Fruit fly (Drosophila melanogaster) whole organism, embryonic: ENCODE results near the gene pnt.

Source experiments
- Bgb ChIP-seq: fragments of 200-800 bp; sonication (Bioruptor generic); IDR thresholded peaks from 2 replicates; pipeline ENCODE4 v1.3.6; 2022; ENCODE audit warnings: missing biosample characterization, missing genetic modification characterization; ENCODE audit not compliant: partially characterized antibody
- C15 ChIP-seq: fragments of 200-800 bp; sonication (Bioruptor generic); IDR thresholded peaks from 3 replicates; pipeline ENCODE4 v1.3.6; 2022; ENCODE audit warnings: missing biosample characterization, missing genetic modification characterization
- CG11247 ChIP-seq: fragments of 200-800 bp; sonication (Bioruptor generic); IDR thresholded peaks from 2 replicates; pipeline ENCODE4 v1.3.6; 2022; ENCODE audit warnings: missing biosample characterization, missing genetic modification characterization
- CG11695 ChIP-seq: fragments of 200-800 bp; sonication (Bioruptor generic); IDR thresholded peaks from 3 replicates; pipeline ENCODE4 v1.3.6; 2022; ENCODE audit warnings: missing biosample characterization, missing genetic modification characterization
- CG13296 ChIP-seq: fragments of 200-800 bp; sonication (Bioruptor generic); optimal IDR thresholded peaks from 3 replicates; lab custom pipeline; 2018; ENCODE audit warnings: missing biosample characterization, mild to moderate bottlenecking, missing genetic modification characterization
- CG13624 ChIP-seq: fragments of 200-800 bp; sonication (Bioruptor generic); optimal IDR thresholded peaks from 2 replicates; lab custom pipeline; 2016; ENCODE audit warnings: missing biosample characterization, missing genetic modification characterization
- CG16815 ChIP-seq: fragments of 200-800 bp; sonication (Bioruptor generic); optimal IDR thresholded peaks from 3 replicates; lab custom pipeline; 2017; ENCODE audit warnings: missing biosample characterization, mild to moderate bottlenecking, missing genetic modification characterization
- CG17359 ChIP-seq: fragments of 200-800 bp; sonication (Bioruptor generic); optimal IDR thresholded peaks from 3 replicates; lab custom pipeline; 2018; ENCODE audit warnings: missing biosample characterization, mild to moderate bottlenecking, missing genetic modification characterization, moderate library complexity
- CG17385 ChIP-seq: fragments of 200-800 bp; sonication (Bioruptor generic); optimal IDR thresholded peaks from 3 replicates; lab custom pipeline; 2018; ENCODE audit warnings: missing biosample characterization, mild to moderate bottlenecking, missing genetic modification characterization
- CG18262 ChIP-seq: fragments of 200-800 bp; optimal IDR thresholded peaks from 3 replicates; lab custom pipeline; 2019; ENCODE audit warnings: missing biosample characterization, mild to moderate bottlenecking, missing genetic modification characterization, moderate library complexity
- CG18619 ChIP-seq: fragments of 200-800 bp; sonication (Bioruptor generic); optimal IDR thresholded peaks from 3 replicates; lab custom pipeline; 2017; ENCODE audit warnings: missing biosample characterization, mild to moderate bottlenecking, missing genetic modification characterization
- CG2120 ChIP-seq: fragments of 200-800 bp; sonication (Bioruptor generic); optimal IDR thresholded peaks from 3 replicates; lab custom pipeline; 2016; ENCODE audit warnings: missing biosample characterization, missing genetic modification characterization
- CG3281 ChIP-seq: fragments of 200-800 bp; sonication (Bioruptor generic); optimal IDR thresholded peaks from 3 replicates; lab custom pipeline; 2017; ENCODE audit warnings: missing biosample characterization, mild to moderate bottlenecking, missing genetic modification characterization
- CG33557 ChIP-seq: fragments of 200-800 bp; sonication (Bioruptor generic); optimal IDR thresholded peaks from 2 replicates; lab custom pipeline; 2019; ENCODE audit warnings: missing biosample characterization, mild to moderate bottlenecking, missing genetic modification characterization, moderate library complexity
- CG5953 ChIP-seq: fragments of 200-800 bp; sonication (Bioruptor generic); IDR thresholded peaks from 2 replicates; pipeline ENCODE4 v1.3.6; 2022; ENCODE audit warnings: missing biosample characterization, missing genetic modification characterization
- CG6272 ChIP-seq: fragments of 200-800 bp; sonication (Bioruptor generic); IDR thresholded peaks from 2 replicates; pipeline ENCODE4 v1.3.6; 2022; ENCODE audit warnings: missing biosample characterization, missing genetic modification characterization
- CG9437 ChIP-seq: fragments of 200-800 bp; sonication (Bioruptor generic); optimal IDR thresholded peaks from 2 replicates; lab custom pipeline; 2018; ENCODE audit warnings: missing biosample characterization, mild to moderate bottlenecking, missing genetic modification characterization
- GATAe ChIP-seq: fragments of 200-800 bp; sonication (Bioruptor generic); conservative IDR thresholded peaks from 2 replicates; pipeline ENCODE4 v1.3.6; 2022; ENCODE audit warnings: missing biosample characterization, missing genetic modification characterization
- Gsc ChIP-seq: fragments of 200-800 bp; sonication (Bioruptor generic); IDR thresholded peaks from 2 replicates; pipeline ENCODE4 v1.3.6; 2022; ENCODE audit warnings: missing biosample characterization, missing genetic modification characterization
- Hey ChIP-seq: fragments of 200-800 bp; sonication (Bioruptor generic); optimal IDR thresholded peaks from 3 replicates; lab custom pipeline; 2018; ENCODE audit warnings: missing biosample characterization, mild to moderate bottlenecking, missing genetic modification characterization
- Hr78 ChIP-seq, 2 experiments: fragments of 200-800 bp in 1 of 2; fragments of >200 bp in 1 of 2; sonication (Bioruptor generic) in 1 of 2; optimal IDR thresholded peaks; 2 replicates each; lab custom pipeline; 2017 to 2019; ENCODE audit warnings: missing biosample characterization in 2 of 2, missing genetic modification characterization in 2 of 2, mild to moderate bottlenecking in 1 of 2, moderate library complexity in 1 of 2
- MBD-R2 ChIP-seq: fragments of 200-800 bp; sonication (Bioruptor generic); IDR thresholded peaks from 2 replicates; pipeline ENCODE4 v1.3.6; 2022; ENCODE audit warnings: missing biosample characterization, missing genetic modification characterization
- Mes4 ChIP-seq: fragments of 200-800 bp; sonication (Bioruptor generic); optimal IDR thresholded peaks from 2 replicates; lab custom pipeline; 2016; ENCODE audit warnings: missing biosample characterization, missing genetic modification characterization
- NC2α ChIP-seq: fragments of 200-800 bp; sonication (Bioruptor generic); optimal IDR thresholded peaks from 2 replicates; lab custom pipeline; 2016; ENCODE audit warnings: missing biosample characterization, missing genetic modification characterization
- Ptx1 ChIP-seq: fragments of 200-800 bp; sonication (Bioruptor generic); IDR thresholded peaks from 2 replicates; pipeline ENCODE4 v1.3.6; 2022; ENCODE audit warnings: missing biosample characterization, missing genetic modification characterization
- Trl ChIP-seq, 3 experiments: fragments of >200 bp in 2 of 3; fragments of 200-800 bp in 1 of 3; sonication (Bioruptor generic) in 1 of 3; optimal IDR thresholded peaks; 2 replicates in 1 of 3; 3 replicates in 2 of 3; lab custom pipeline; 2016 to 2017; ENCODE audit warnings: missing biosample characterization in 1 of 3, missing genetic modification characterization in 1 of 3
- Xbp1 ChIP-seq: fragments of 200-800 bp; sonication (Bioruptor generic); optimal IDR thresholded peaks from 3 replicates; lab custom pipeline; 2016; ENCODE audit warnings: missing biosample characterization, mild to moderate bottlenecking, missing genetic modification characterization
- ab ChIP-seq: fragments of 200-800 bp; sonication (Bioruptor generic); optimal IDR thresholded peaks from 2 replicates; lab custom pipeline; 2016; ENCODE audit warnings: missing biosample characterization, missing genetic modification characterization
- cg ChIP-seq: fragments of 200-800 bp; sonication (Bioruptor generic); optimal IDR thresholded peaks from 3 replicates; lab custom pipeline; 2019; ENCODE audit warnings: missing biosample characterization, mild to moderate bottlenecking, missing genetic modification characterization, moderate library complexity
- chn ChIP-seq: fragments of 200-800 bp; sonication (Bioruptor generic); optimal IDR thresholded peaks from 2 replicates; lab custom pipeline; 2016; ENCODE audit warnings: missing biosample characterization, missing genetic modification characterization
- corto ChIP-seq: fragments of 200-800 bp; sonication (Bioruptor generic); optimal IDR thresholded peaks from 2 replicates; lab custom pipeline; 2016; ENCODE audit warnings: missing biosample characterization, mild to moderate bottlenecking, missing genetic modification characterization, moderate library complexity
- cwo ChIP-seq: fragments of 200-800 bp; sonication (Bioruptor generic); optimal IDR thresholded peaks from 3 replicates; lab custom pipeline; 2017; ENCODE audit warnings: missing biosample characterization, missing genetic modification characterization, mild to moderate bottlenecking, moderate library complexity, missing genetic modification reagents
- danr ChIP-seq: fragments of 200-800 bp; sonication (Bioruptor generic); IDR thresholded peaks from 2 replicates; pipeline ENCODE4 v1.3.6; 2022; ENCODE audit warnings: missing biosample characterization, missing genetic modification characterization
- fd3F ChIP-seq: fragments of 200-800 bp; sonication (Bioruptor generic); optimal IDR thresholded peaks from 2 replicates; lab custom pipeline; 2018; ENCODE audit warnings: missing biosample characterization, mild to moderate bottlenecking, missing genetic modification characterization, moderate library complexity
- gem ChIP-seq: fragments of 200-800 bp; sonication (Bioruptor generic); optimal IDR thresholded peaks from 2 replicates; lab custom pipeline; 2019; ENCODE audit warnings: missing biosample characterization, mild to moderate bottlenecking, missing genetic modification characterization, moderate library complexity
- grau ChIP-seq: fragments of 200-800 bp; optimal IDR thresholded peaks from 3 replicates; lab custom pipeline; 2019; ENCODE audit warnings: missing biosample characterization, mild to moderate bottlenecking, missing genetic modification characterization, moderate library complexity
- h ChIP-seq: fragments of >200 bp; optimal IDR thresholded peaks from 2 replicates; lab custom pipeline; 2017
- lbe ChIP-seq: fragments of 200-800 bp; sonication (Bioruptor generic); optimal IDR thresholded peaks from 2 replicates; lab custom pipeline; 2016; ENCODE audit warnings: missing biosample characterization, mild to moderate bottlenecking, missing genetic modification characterization
- mam ChIP-seq: fragments of 200-800 bp; sonication (Bioruptor generic); optimal IDR thresholded peaks from 3 replicates; lab custom pipeline; 2016; ENCODE audit warnings: missing biosample characterization, missing genetic modification characterization
- mirr ChIP-seq: fragments of 200-800 bp; sonication (Bioruptor generic); optimal IDR thresholded peaks from 3 replicates; lab custom pipeline; 2018; ENCODE audit warnings: missing biosample characterization, mild to moderate bottlenecking, missing genetic modification characterization
- pan ChIP-seq, 4 experiments: fragments of >200 bp in 3 of 4; fragments of 200-800 bp in 1 of 4; sonication (Bioruptor generic) in 1 of 4; optimal IDR thresholded peaks in 3 of 4; IDR thresholded peaks in 1 of 4; 2 replicates each; pipeline versions ENCODE4 v1.3.6 to Lab custom; 2017 to 2022; ENCODE audit warnings: missing biosample characterization in 2 of 4, missing genetic modification characterization in 2 of 4, mixed read lengths in 1 of 4
- prd ChIP-seq, 3 experiments: fragments of >200 bp in 2 of 3; fragments of 200-800 bp in 1 of 3; sonication (Bioruptor generic) in 1 of 3; optimal IDR thresholded peaks in 2 of 3; IDR thresholded peaks in 1 of 3; 2 replicates in 2 of 3; 3 replicates in 1 of 3; pipeline versions ENCODE4 v1.3.6 to Lab custom; 2017 to 2022; ENCODE audit warnings: missing biosample characterization in 1 of 3, missing genetic modification characterization in 1 of 3
- schlank ChIP-seq: fragments of 200-800 bp; sonication (Bioruptor generic); optimal IDR thresholded peaks from 2 replicates; lab custom pipeline; 2018; ENCODE audit warnings: missing biosample characterization, mild to moderate bottlenecking, missing genetic modification characterization
- sens ChIP-seq: fragments of 200-800 bp; sonication (Bioruptor generic); peaks from one replicate; lab custom pipeline; 2016; ENCODE audit warnings: missing biosample characterization, missing genetic modification characterization
- slbo ChIP-seq: fragments of 200-800 bp; sonication (Bioruptor generic); IDR thresholded peaks from 2 replicates; pipeline ENCODE4 v1.3.6; 2022; ENCODE audit warnings: missing biosample characterization, missing genetic modification characterization
- tna ChIP-seq: fragments of 200-800 bp; sonication (Bioruptor generic); IDR thresholded peaks from 2 replicates; pipeline ENCODE4 v1.3.6; 2022; ENCODE audit warnings: missing biosample characterization, missing genetic modification characterization; ENCODE audit not compliant: partially characterized antibody
- z ChIP-seq: fragments of 200-800 bp; sonication (Bioruptor generic); IDR thresholded peaks from 3 replicates; pipeline ENCODE4 v1.3.6; 2022; ENCODE audit warnings: missing biosample characterization, missing genetic modification characterization
- zfh2 ChIP-seq: fragments of 200-800 bp; sonication (Bioruptor generic); optimal IDR thresholded peaks from 2 replicates; lab custom pipeline; 2016; ENCODE audit warnings: missing biosample characterization, missing genetic modification characterization

pnt gene

dm6 chr3R:23338290-23338689 lies 7.7 kb downstream of the pnt start (continued):
- peak in 1 of 2 experiments; percentile 33 for TF ChIP-seq Hr78 (GFP tag; optimal IDR thresholded peaks at IDR 0.05; lab: Kevin White, UChicago)
- TF ChIP-seq cg = peak; percentile 53
- no peak for TF ChIP-seq CG11247 (GFP tag; lab: Robert Waterston, UW)
- TF ChIP-seq corto = no peak
- no peak for TF ChIP-seq prd (optimal IDR thresholded peaks at IDR 0.05; lab: Kevin White, UChicago)
- no peak for TF ChIP-seq prd (GFP tag; IDR thresholded peaks at IDR 0.05; lab: Robert Waterston, UW)
- no peak for TF ChIP-seq MBD-R2 (GFP tag; lab: Robert Waterston, UW)
- TF ChIP-seq CG17359 (tag; lab: Kevin White, UChicago) = no peak
- no peak for TF ChIP-seq Xbp1 (GFP tag; lab: Kevin White, UChicago)
- TF ChIP-seq fd3F = no peak

DNA sequence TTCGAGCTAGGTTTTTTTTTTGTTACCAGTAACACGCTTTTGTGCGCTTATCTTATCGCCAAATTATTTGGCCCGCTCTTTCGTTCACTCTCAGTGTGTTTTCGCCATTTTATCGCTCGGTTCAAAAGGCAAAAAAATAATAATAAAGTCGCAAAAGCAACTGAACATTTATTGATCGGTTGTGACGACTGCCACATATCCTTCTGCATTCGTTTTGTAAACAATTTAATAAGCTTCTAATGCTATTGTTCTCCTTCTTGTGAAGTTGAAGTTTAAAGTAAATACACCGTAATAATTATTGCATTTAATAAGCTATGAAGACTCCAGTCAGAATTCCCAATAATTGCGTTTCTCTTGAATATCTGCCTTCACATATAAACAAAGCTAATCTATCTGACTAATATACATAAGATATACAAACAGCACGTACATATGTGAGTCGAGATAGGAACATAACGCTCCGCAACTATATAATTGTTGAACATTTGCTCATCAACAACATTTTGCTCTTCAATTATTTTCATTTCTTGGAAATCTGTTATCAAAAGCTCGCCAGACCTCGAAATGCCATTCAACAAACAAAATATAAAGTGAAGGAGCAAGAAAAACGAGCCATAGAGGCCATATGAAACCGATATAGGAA lies 8.7 kb downstream of the pnt start:
- TF ChIP-seq GATAe (GFP tag; lab: Robert Waterston, UW) (peak; percentile 16; the same call in 1 of the 2 replicates), Hey (tag; lab: Kevin White, UChicago) (no peak), corto (peak; percentile 37), NC2α (no peak), tna (no peak), ab (no peak), CG2120 (peak; percentile 71), gem (tag; lab: Kevin White, UChicago) (peak; percentile 37), CG9437 (GFP tag; lab: Kevin White, UChicago) (no peak), lbe (GFP tag; lab: Kevin White, UChicago) (peak; percentile 23), C15 (GFP tag; lab: Robert Waterston, UW) (no peak), chn (GFP tag; lab: Kevin White, UChicago) (no peak), CG5953 (GFP tag; lab: Robert Waterston, UW) (no peak), CG16815 (GFP tag; lab: Kevin White, UChicago) (no peak), slbo (GFP tag; lab: Robert Waterston, UW) (peak; percentile 45; the same call in 1 of the 2 replicates), z (GFP tag; lab: Robert Waterston, UW) (no peak), Trl (optimal IDR thresholded peaks at IDR 0.05; lab: Kevin White, UChicago) (no peak), Trl (GFP tag; optimal IDR thresholded peaks at IDR 0.05; lab: Kevin White, UChicago) (no peak), schlank (tag; lab: Kevin White, UChicago) (no peak), danr (GFP tag; lab: Robert Waterston, UW) (no peak), zfh2 (GFP tag; lab: Kevin White, UChicago) (peak; percentile 52), Bgb (GFP tag; lab: Robert Waterston, UW) (no peak), CG6272 (GFP tag; lab: Robert Waterston, UW) (no peak), CG18262 (tag; lab: Kevin White, UChicago) (no peak), pan (optimal IDR thresholded peaks at IDR 0.05; lab: Kevin White, UChicago) (no peak), pan (GFP tag; optimal IDR thresholded peaks at IDR 0.05 in 1 of 2, IDR thresholded peaks at IDR 0.05 in 1 of 2) (no peak), sens (GFP tag; lab: Kevin White, UChicago) (peak; percentile 41), Ptx1 (GFP tag; lab: Robert Waterston, UW) (no peak), CG18619 (peak; percentile 22), grau (tag; lab: Kevin White, UChicago) (peak; percentile 26), CG33557 (no peak), CG11695 (GFP tag; lab: Robert Waterston, UW) (no peak), CG13624 (peak; percentile 50), CG3281 (peak; percentile 13), mirr (GFP tag; lab: Kevin White, UChicago) (peak; percentile 53), mam (peak; percentile 25), Mes4 (no peak), Gsc (GFP tag; lab: Robert Waterston, UW) (no peak), cwo (GFP tag; lab: Kevin White, UChicago) (peak; percentile 32), h (lab: Kevin White, UChicago) (no peak), CG13296 (GFP tag; lab: Kevin White, UChicago) (no peak), CG17385 (GFP tag; lab: Kevin White, UChicago) (no peak)
